Worm (Caenorhabditis elegans): ENCODE data around the gene T19C9.10.

- TF ChIP-seq dao-5 (tag; optimal IDR thresholded peaks at IDR 0.05) (no peak), him-1 (tag; optimal IDR thresholded peaks at IDR 0.05) (no peak), W03F9.2 (tag; optimal IDR thresholded peaks at IDR 0.05) (no peak)
Measured at ce11 chrV:17243016-17243415, 6.6 kb downstream of the T19C9.10 start.

Measured in whole organism, L4/young adult.